Fruit fly (Drosophila melanogaster): ENCODE measurements around the gene CG34308.

CG34308 gene

DNA sequence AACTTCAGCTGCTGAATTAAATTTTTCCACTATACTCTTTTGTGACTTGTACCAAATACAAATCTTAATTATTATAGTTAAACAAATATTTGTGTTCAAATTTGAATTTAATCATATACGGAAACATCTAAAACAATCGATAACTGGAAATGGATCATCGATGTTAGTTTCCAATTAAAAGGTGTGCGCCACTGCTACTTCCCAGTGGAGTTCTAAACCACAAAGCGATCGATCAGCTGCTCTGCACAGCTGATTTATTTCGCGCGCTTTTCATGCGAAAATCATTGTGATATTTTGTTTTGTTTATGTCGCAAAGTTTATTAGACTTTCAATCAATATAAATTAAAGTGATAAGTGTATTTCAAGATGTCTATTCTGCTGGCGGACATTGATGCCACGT lies 647 bp upstream of the CG34308 start, which contains the start of gene timeout:
Gene timeout (plus strand): TSS at position 257 of the 400 bp plus-strand sequence.
- TF ChIP-seq usp (GFP tag; optimal IDR thresholded peaks at IDR 0.05) = no peak
- no peak for TF ChIP-seq psq (optimal IDR thresholded peaks at IDR 0.05)
- no peak for TF ChIP-seq pan (optimal IDR thresholded peaks at IDR 0.05)
- no peak for TF ChIP-seq CG8478 (optimal IDR thresholded peaks at IDR 0.05)
- TF ChIP-seq EcR (GFP tag; optimal IDR thresholded peaks at IDR 0.05) = no peak
- no peak for TF ChIP-seq Dll (optimal IDR thresholded peaks at IDR 0.05)

- TF ChIP-seq usp (GFP tag; optimal IDR thresholded peaks at IDR 0.05) (no peak), psq (optimal IDR thresholded peaks at IDR 0.05) (no peak), pan (optimal IDR thresholded peaks at IDR 0.05) (no peak), CG8478 (optimal IDR thresholded peaks at IDR 0.05) (no peak), EcR (GFP tag; optimal IDR thresholded peaks at IDR 0.05) (no peak), Dll (optimal IDR thresholded peaks at IDR 0.05) (no peak)
Measured at dm6 chr3R:13091666-13092065, 2.6 kb downstream of the CG34308 start.

- no peak for TF ChIP-seq Dll (optimal IDR thresholded peaks at IDR 0.05)
- no peak for TF ChIP-seq pan (optimal IDR thresholded peaks at IDR 0.05)
- TF ChIP-seq usp (GFP tag; optimal IDR thresholded peaks at IDR 0.05) = no peak
- no peak for TF ChIP-seq psq (optimal IDR thresholded peaks at IDR 0.05)
- TF ChIP-seq EcR (GFP tag; optimal IDR thresholded peaks at IDR 0.05) = no peak
- no peak for TF ChIP-seq CG8478 (optimal IDR thresholded peaks at IDR 0.05)
Measured at dm6 chr3R:13117711-13118110, 28.7 kb downstream of the CG34308 start.

dm6 chr3R:13128932-13129331 lies 39.9 kb downstream of the CG34308 start:
- TF ChIP-seq usp (GFP tag; optimal IDR thresholded peaks at IDR 0.05) (no peak), CG8478 (optimal IDR thresholded peaks at IDR 0.05) (no peak), pan (optimal IDR thresholded peaks at IDR 0.05) (no peak), EcR (GFP tag; optimal IDR thresholded peaks at IDR 0.05) (no peak), Dll (optimal IDR thresholded peaks at IDR 0.05) (no peak), psq (optimal IDR thresholded peaks at IDR 0.05) (no peak)

DNA sequence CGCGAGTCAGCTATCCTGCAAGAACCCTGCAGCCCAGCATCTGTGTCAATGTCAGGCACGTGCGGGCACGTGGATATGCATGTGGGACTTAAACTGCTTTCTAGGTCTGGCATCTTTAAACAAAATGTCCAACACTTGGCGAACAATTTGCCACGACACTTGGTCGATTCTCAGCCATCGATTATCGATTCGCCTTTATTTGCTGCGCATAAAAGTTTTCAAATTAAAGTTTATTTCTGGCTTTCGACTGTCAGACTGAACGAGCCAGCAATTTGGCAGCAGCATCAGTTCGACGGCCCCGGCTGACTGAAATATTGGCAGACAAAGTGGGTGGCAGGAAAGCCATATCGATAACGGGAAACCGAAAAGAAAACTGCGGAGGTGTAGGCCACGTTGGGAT lies 49.1 kb downstream of the CG34308 start:
- TF ChIP-seq CG8478 (optimal IDR thresholded peaks at IDR 0.05) = no peak
- TF ChIP-seq Dll (optimal IDR thresholded peaks at IDR 0.05) = no peak
- no peak for TF ChIP-seq pan (optimal IDR thresholded peaks at IDR 0.05)
- no peak for TF ChIP-seq EcR (GFP tag; optimal IDR thresholded peaks at IDR 0.05)
- no peak for TF ChIP-seq psq (optimal IDR thresholded peaks at IDR 0.05)
- no peak for TF ChIP-seq usp (GFP tag; optimal IDR thresholded peaks at IDR 0.05)
